Worm (Caenorhabditis elegans): Measurements from ENCODE around the gene ppt-1.

Gene ppt-1

ce11 chrV:6626244-6626643 is at the start of gene ppt-1:
ppt-1 (minus strand) TSS chrV:6626344.
- TF ChIP-seq med-1 (GFP tag; optimal IDR thresholded peaks at IDR 0.05; ENCODE audit: insufficient read depth) (no peak), flt-1 (GFP tag; IDR thresholded peaks at IDR 0.05) (no peak), T22C8.4 (GFP tag; IDR thresholded peaks at IDR 0.05) (no peak), ref-1 (GFP tag; conservative IDR thresholded peaks at IDR 0.05) (no peak), tab-1 (GFP tag; IDR thresholded peaks at IDR 0.05) (no peak), klf-2 (GFP tag; conservative IDR thresholded peaks at IDR 0.05) (no peak), cog-1 (tag; optimal IDR thresholded peaks at IDR 0.05) (no peak), ztf-29 (GFP tag; IDR thresholded peaks at IDR 0.05) (no peak), ztf-23 (GFP tag; IDR thresholded peaks at IDR 0.05) (no peak)

ce11 chrV:6673967-6674366 is 47.8 kb upstream of the ppt-1 start, which contains the start of gene cest-31:
cest-31 (plus strand) TSS chrV:6674267.
- no peak for TF ChIP-seq ztf-29 (GFP tag; IDR thresholded peaks at IDR 0.05)
- no peak for TF ChIP-seq cog-1 (tag; optimal IDR thresholded peaks at IDR 0.05)
- no peak for TF ChIP-seq med-1 (GFP tag; optimal IDR thresholded peaks at IDR 0.05; ENCODE audit: insufficient read depth)
- no peak for TF ChIP-seq flt-1 (GFP tag; IDR thresholded peaks at IDR 0.05)
- no peak for TF ChIP-seq tab-1 (GFP tag; IDR thresholded peaks at IDR 0.05)
- no peak for TF ChIP-seq ztf-23 (GFP tag; IDR thresholded peaks at IDR 0.05)
- TF ChIP-seq T22C8.4 (GFP tag; IDR thresholded peaks at IDR 0.05): no peak
- TF ChIP-seq ref-1 (GFP tag; conservative IDR thresholded peaks at IDR 0.05): no peak
- TF ChIP-seq klf-2 (GFP tag; conservative IDR thresholded peaks at IDR 0.05): no peak

ce11 chrV:6669520-6669919 is 43.4 kb upstream of the ppt-1 start, which contains the start of gene cest-28:
cest-28 (plus strand) TSS chrV:6669820.
- no peak for TF ChIP-seq ztf-23 (GFP tag; IDR thresholded peaks at IDR 0.05)
- no peak for TF ChIP-seq tab-1 (GFP tag; IDR thresholded peaks at IDR 0.05)
- no peak for TF ChIP-seq ref-1 (GFP tag; conservative IDR thresholded peaks at IDR 0.05)
- no peak for TF ChIP-seq flt-1 (GFP tag; IDR thresholded peaks at IDR 0.05)
- TF ChIP-seq ztf-29 (GFP tag; IDR thresholded peaks at IDR 0.05): no peak
- no peak for TF ChIP-seq klf-2 (GFP tag; conservative IDR thresholded peaks at IDR 0.05)

- TF ChIP-seq tab-1 (GFP tag; IDR thresholded peaks at IDR 0.05): no peak
- TF ChIP-seq T22C8.4 (GFP tag; IDR thresholded peaks at IDR 0.05): no peak
These were observed 42.6 kb upstream of the ppt-1 start, which contains the start of gene str-180 for ce11 chrV:6668741-6669140. str-180 (minus strand) TSS chrV:6668841.

- TF ChIP-seq ztf-23 (GFP tag; IDR thresholded peaks at IDR 0.05) (no peak), ztf-29 (GFP tag; IDR thresholded peaks at IDR 0.05) (no peak), tab-1 (GFP tag; IDR thresholded peaks at IDR 0.05) (no peak), flt-1 (GFP tag; IDR thresholded peaks at IDR 0.05) (no peak), cog-1 (tag; optimal IDR thresholded peaks at IDR 0.05) (no peak), med-1 (GFP tag; optimal IDR thresholded peaks at IDR 0.05; ENCODE audit: insufficient read depth) (no peak), ref-1 (GFP tag; conservative IDR thresholded peaks at IDR 0.05) (no peak), T22C8.4 (GFP tag; IDR thresholded peaks at IDR 0.05) (no peak), klf-2 (GFP tag; conservative IDR thresholded peaks at IDR 0.05) (no peak)
These were observed 40.4 kb upstream of the ppt-1 start for ce11 chrV:6666557-6666956.

- no peak for TF ChIP-seq tab-1 (GFP tag; IDR thresholded peaks at IDR 0.05)
- TF ChIP-seq T22C8.4 (GFP tag; IDR thresholded peaks at IDR 0.05): no peak
- no peak for TF ChIP-seq ztf-29 (GFP tag; IDR thresholded peaks at IDR 0.05)
- TF ChIP-seq med-1 (GFP tag; optimal IDR thresholded peaks at IDR 0.05; ENCODE audit: insufficient read depth): no peak
- no peak for TF ChIP-seq ztf-23 (GFP tag; IDR thresholded peaks at IDR 0.05)
These were observed 39.6 kb upstream of the ppt-1 start, which contains the start of gene pmp-5 for ce11 chrV:6665751-6666150. pmp-5 (minus strand) TSS chrV:6665813.

ce11 chrV:6662505-6662904 is 36.4 kb upstream of the ppt-1 start:
- TF ChIP-seq T22C8.4 (GFP tag; IDR thresholded peaks at IDR 0.05) (no peak), cog-1 (tag; optimal IDR thresholded peaks at IDR 0.05) (no peak), ztf-23 (GFP tag; IDR thresholded peaks at IDR 0.05) (no peak)

ce11 chrV:6661658-6662057 is 35.5 kb upstream of the ppt-1 start:
- no peak for TF ChIP-seq ref-1 (GFP tag; conservative IDR thresholded peaks at IDR 0.05)
- no peak for TF ChIP-seq cog-1 (tag; optimal IDR thresholded peaks at IDR 0.05)

ce11 chrV:6659533-6659932 is 33.4 kb upstream of the ppt-1 start:
- no peak for TF ChIP-seq ztf-29 (GFP tag; IDR thresholded peaks at IDR 0.05)

ce11 chrV:6658765-6659164 is 32.6 kb upstream of the ppt-1 start:
- TF ChIP-seq klf-2 (GFP tag; conservative IDR thresholded peaks at IDR 0.05) (no peak), cog-1 (tag; optimal IDR thresholded peaks at IDR 0.05) (no peak), T22C8.4 (GFP tag; IDR thresholded peaks at IDR 0.05) (no peak), tab-1 (GFP tag; IDR thresholded peaks at IDR 0.05) (no peak), flt-1 (GFP tag; IDR thresholded peaks at IDR 0.05) (no peak), ztf-23 (GFP tag; IDR thresholded peaks at IDR 0.05) (no peak), ref-1 (GFP tag; conservative IDR thresholded peaks at IDR 0.05) (no peak), med-1 (GFP tag; optimal IDR thresholded peaks at IDR 0.05; ENCODE audit: insufficient read depth) (no peak), ztf-29 (GFP tag; IDR thresholded peaks at IDR 0.05) (no peak)

ce11 chrV:6657532-6658259 is 31.6 kb upstream of the ppt-1 start:
- TF ChIP-seq ztf-29 (GFP tag; IDR thresholded peaks at IDR 0.05): no peak
- no peak for TF ChIP-seq tab-1 (GFP tag; IDR thresholded peaks at IDR 0.05)
- no peak for TF ChIP-seq flt-1 (GFP tag; IDR thresholded peaks at IDR 0.05)
- TF ChIP-seq T22C8.4 (GFP tag; IDR thresholded peaks at IDR 0.05): no peak
- no peak for TF ChIP-seq ztf-23 (GFP tag; IDR thresholded peaks at IDR 0.05)
- TF ChIP-seq cog-1 (tag; optimal IDR thresholded peaks at IDR 0.05): no peak
- no peak for TF ChIP-seq med-1 (GFP tag; optimal IDR thresholded peaks at IDR 0.05; ENCODE audit: insufficient read depth)
- no peak for TF ChIP-seq klf-2 (GFP tag; conservative IDR thresholded peaks at IDR 0.05)
